Fruit fly (Drosophila melanogaster) whole organism, embryonic: ENCODE measurements around the gene CG10801.

Experiments used
- CG1832 ChIP-seq: fragments of 200-800 bp; sonication (Bioruptor generic); optimal IDR thresholded peaks from 2 replicates; lab custom pipeline; 2017; ENCODE audit warnings: missing biosample characterization, mild to moderate bottlenecking, missing genetic modification characterization, inconsistent platforms
- CG31441 ChIP-seq: fragments of 200-800 bp; sonication (Bioruptor generic); IDR thresholded peaks from 2 replicates; pipeline ENCODE4 v1.3.6; 2022; ENCODE audit warnings: missing biosample characterization, missing genetic modification characterization
- CG8089 ChIP-seq: fragments of 200-800 bp; sonication (Bioruptor generic); optimal IDR thresholded peaks from 3 replicates; lab custom pipeline; 2016; ENCODE audit warnings: missing biosample characterization, missing genetic modification characterization
- NC2β ChIP-seq: fragments of 200-800 bp; sonication (Bioruptor generic); optimal IDR thresholded peaks from 2 replicates; lab custom pipeline; 2016; ENCODE audit warnings: missing biosample characterization, missing genetic modification characterization
- grn ChIP-seq: fragments of 200-800 bp; sonication (Bioruptor generic); optimal IDR thresholded peaks from 3 replicates; lab custom pipeline; 2017; ENCODE audit warnings: missing biosample characterization, missing genetic modification characterization
- gsb-n ChIP-seq: fragments of 200-800 bp; sonication (Bioruptor generic); optimal IDR thresholded peaks from 3 replicates; lab custom pipeline; 2018; ENCODE audit warnings: missing biosample characterization, mild to moderate bottlenecking, missing genetic modification characterization
- pan ChIP-seq, 4 experiments: fragments of >200 bp in 3 of 4; fragments of 200-800 bp in 1 of 4; sonication (Bioruptor generic) in 1 of 4; optimal IDR thresholded peaks in 3 of 4; IDR thresholded peaks in 1 of 4; 2 replicates each; pipeline versions ENCODE4 v1.3.6 to Lab custom; 2017 to 2022; ENCODE audit warnings: missing biosample characterization in 2 of 4, missing genetic modification characterization in 2 of 4, mixed read lengths in 1 of 4
- ttk ChIP-seq: fragments of 200-800 bp; sonication (Bioruptor generic); IDR thresholded peaks from 2 replicates; pipeline ENCODE4 v2.1.2; 2022; ENCODE audit warnings: missing biosample characterization, missing genetic modification characterization

DNA sequence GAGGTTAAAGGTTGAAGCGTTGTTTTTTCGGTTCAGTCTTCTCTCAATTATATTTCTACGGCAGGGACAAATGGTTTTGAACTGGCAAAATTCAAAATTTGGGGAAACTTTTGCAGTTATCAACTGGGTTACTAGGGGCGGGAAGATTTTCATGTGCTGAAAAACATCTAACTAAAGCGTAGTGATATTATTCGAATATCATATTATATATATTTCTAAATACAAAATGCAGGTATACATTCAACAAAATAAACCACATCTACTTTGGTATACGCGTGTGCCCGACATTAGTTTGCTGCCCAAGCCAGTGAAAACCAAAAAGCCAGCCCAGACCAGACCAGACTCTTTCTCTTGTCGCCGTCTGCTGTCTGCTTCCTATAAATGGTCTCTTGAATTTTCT is 44.4 kb downstream of the CG10801 start, which contains the start of gene Gas8:
- no peak for TF ChIP-seq ttk (GFP tag; lab: Robert Waterston, UW)
- no peak for TF ChIP-seq NC2β (GFP tag; lab: Kevin White, UChicago)
- TF ChIP-seq CG8089 (GFP tag; lab: Kevin White, UChicago), result no peak
- TF ChIP-seq CG1832 (GFP tag; lab: Kevin White, UChicago), result no peak
- TF ChIP-seq grn (GFP tag; lab: Kevin White, UChicago), result no peak
- no peak for TF ChIP-seq CG31441 (GFP tag; lab: Robert Waterston, UW)
- TF ChIP-seq gsb-n, result no peak
- TF ChIP-seq pan (optimal IDR thresholded peaks at IDR 0.05; lab: Kevin White, UChicago), result no peak
- no peak for TF ChIP-seq pan (GFP tag; optimal IDR thresholded peaks at IDR 0.05 in 1 of 2, IDR thresholded peaks at IDR 0.05 in 1 of 2)
